Worm (Caenorhabditis elegans): Measurements from ENCODE around the gene lex-1.

DNA sequence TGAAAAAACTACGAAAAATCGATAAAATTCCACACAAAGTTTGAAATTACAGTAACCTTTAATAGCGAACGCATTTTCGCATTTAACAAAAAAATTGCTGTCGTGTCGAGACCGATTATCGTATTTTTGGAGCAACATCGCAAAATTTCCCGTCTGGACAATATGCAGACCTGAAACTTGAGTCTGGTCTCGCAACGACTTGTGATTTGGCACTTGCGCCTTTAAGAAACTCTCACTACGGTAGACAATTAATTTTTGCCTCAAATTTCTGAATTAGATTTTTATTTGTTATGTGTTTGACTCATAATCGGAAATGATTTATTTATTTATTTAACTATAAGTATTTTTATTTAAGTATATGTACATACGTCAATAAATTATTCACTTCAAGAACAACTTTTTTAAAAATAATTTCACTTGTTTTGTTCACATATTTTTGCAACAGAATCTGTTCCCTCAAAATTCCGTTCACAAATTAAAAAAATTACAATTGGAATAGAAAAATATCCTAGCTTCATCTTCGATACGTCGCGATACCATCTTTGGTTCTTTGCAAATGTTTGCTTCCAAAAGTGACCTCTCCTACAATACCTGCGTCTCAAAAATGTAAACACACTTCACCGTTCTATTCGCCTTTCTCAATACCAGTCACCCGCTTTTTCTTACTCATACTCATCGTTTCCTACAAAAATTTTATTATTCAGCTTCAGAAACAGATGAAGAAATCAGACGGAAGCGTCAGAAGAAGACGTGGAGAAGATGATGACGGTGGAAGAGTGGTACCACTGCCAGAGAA, 31.5 kb upstream of the lex-1 start, which contains the start of gene T12G3.4:
- TF ChIP-seq spr-3 (GFP tag; optimal IDR thresholded peaks at IDR 0.05): no peak
- TF ChIP-seq ces-1 (GFP tag; optimal IDR thresholded peaks at IDR 0.05): no peak
- TF ChIP-seq Y48G9A.11 (GFP tag; IDR thresholded peaks at IDR 0.05): no peak
